Worm (Caenorhabditis elegans): ENCODE data around the gene scpl-4.
"Not testable (repeated sequence)": the region's sequence is repeated elsewhere in the genome, so short reads cannot be mapped to it uniquely, and the experiment has no call there.

Gene scpl-4

DNA sequence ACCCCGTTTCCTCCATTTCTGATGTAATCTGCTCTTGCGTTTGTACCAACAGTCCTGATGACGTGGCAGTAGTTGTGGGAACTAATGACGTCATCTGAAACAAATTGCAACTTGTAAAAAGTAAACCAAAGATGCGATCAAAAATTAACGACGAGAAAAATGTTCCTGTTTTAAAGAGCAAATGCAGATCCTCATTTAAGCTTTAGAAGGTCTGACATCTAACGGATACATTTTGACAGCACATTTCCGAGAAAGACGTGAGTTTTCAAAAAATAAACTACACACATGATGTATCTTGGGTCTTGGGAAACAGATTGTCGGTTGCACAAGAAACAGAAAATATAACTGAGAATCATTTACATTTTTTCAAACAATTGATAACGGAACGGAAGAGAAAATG lies 16.6 kb downstream of the scpl-4 start, which contains the start of gene H09F14.1:
H09F14.1 (minus strand) TSS at position 101 of the 400 bp plus-strand sequence.
- TF ChIP-seq daf-8 (GFP tag; IDR thresholded peaks at IDR 0.05): no peak
- no peak for TF ChIP-seq mxl-2 (GFP tag; conservative IDR thresholded peaks at IDR 0.05)
- TF ChIP-seq fkh-10 (GFP tag; optimal IDR thresholded peaks at IDR 0.05): no peak
- no peak for TF ChIP-seq zag-1 (tag; optimal IDR thresholded peaks at IDR 0.05)
- TF ChIP-seq set-16 (GFP tag; IDR thresholded peaks at IDR 0.05): no peak
- TF ChIP-seq mes-2 (tag; optimal IDR thresholded peaks at IDR 0.05; ENCODE audit: poor library complexity, severe bottlenecking): no peak
- no peak for TF ChIP-seq nhr-11 (tag; optimal IDR thresholded peaks at IDR 0.05)
- TF ChIP-seq ZK337.2 (GFP tag; IDR thresholded peaks at IDR 0.05): no peak
- no peak for TF ChIP-seq F37D6.2 (tag; optimal IDR thresholded peaks at IDR 0.05)
- TF ChIP-seq cey-2 (tag; optimal IDR thresholded peaks at IDR 0.05; ENCODE audit: borderline replicate concordance, insufficient read depth): no peak
- TF ChIP-seq sdz-12 (GFP tag; optimal IDR thresholded peaks at IDR 0.05): no peak
- no peak for TF ChIP-seq Y5F2A.4 (GFP tag; optimal IDR thresholded peaks at IDR 0.05)
- TF ChIP-seq ceh-44 (GFP tag; IDR thresholded peaks at IDR 0.05): no peak

- peak in 1 of 2 experiments; percentile 98 for TF ChIP-seq unc-62 (GFP tag; optimal IDR thresholded peaks at IDR 0.05 in 1 of 2)
- TF ChIP-seq unc-62 (tag; optimal IDR thresholded peaks at IDR 0.05): no peak
- no peak for TF ChIP-seq Y5F2A.4 (GFP tag; optimal IDR thresholded peaks at IDR 0.05)
- peak; percentile 42 for TF ChIP-seq aha-1 (tag)
These were observed 31.6 kb downstream of the scpl-4 start for ce11 chrV:10630497-10630896.

- TF ChIP-seq T20F7.1 (GFP tag; optimal IDR thresholded peaks at IDR 0.05) (no peak), spr-1 (tag; optimal IDR thresholded peaks at IDR 0.05) (no peak), D1046.2 (GFP tag; IDR thresholded peaks at IDR 0.05) (no peak), dmd-6 (GFP tag; IDR thresholded peaks at IDR 0.05) (no peak), spr-3 (GFP tag; optimal IDR thresholded peaks at IDR 0.05) (no peak), Y75B8A.6 (GFP tag; IDR thresholded peaks at IDR 0.05) (no peak), nhr-102 (tag; optimal IDR thresholded peaks at IDR 0.05) (no peak), ZK546.5 (tag; optimal IDR thresholded peaks at IDR 0.05) (no peak), aly-2 (tag; optimal IDR thresholded peaks at IDR 0.05) (no peak), set-16 (GFP tag; IDR thresholded peaks at IDR 0.05) (no peak), egl-27 (tag; optimal IDR thresholded peaks at IDR 0.05) (no peak), ctbp-1 (GFP tag; IDR thresholded peaks at IDR 0.05) (no peak), ama-1 (optimal IDR thresholded peaks at IDR 0.05) (no peak), F10B5.3 (tag; optimal IDR thresholded peaks at IDR 0.05) (no peak), vab-7 (GFP tag; IDR thresholded peaks at IDR 0.05) (no peak)
These were observed 33.9 kb downstream of the scpl-4 start, which contains the start of gene mab-23 for ce11 chrV:10632758-10633157. mab-23 (plus strand) TSS chrV:10633058.

- no peak for TF ChIP-seq attf-4 (tag; optimal IDR thresholded peaks at IDR 0.05)
- TF ChIP-seq ceh-44 (GFP tag; IDR thresholded peaks at IDR 0.05): no peak
- no peak for TF ChIP-seq mxl-2 (GFP tag; conservative IDR thresholded peaks at IDR 0.05)
- TF ChIP-seq ceh-28 (tag; optimal IDR thresholded peaks at IDR 0.05): no peak
- TF ChIP-seq saeg-2 (GFP tag; IDR thresholded peaks at IDR 0.05): no peak
- no peak for TF ChIP-seq lir-3 (tag; optimal IDR thresholded peaks at IDR 0.05)
- no peak for TF ChIP-seq php-3 (GFP tag; IDR thresholded peaks at IDR 0.05)
- TF ChIP-seq ceh-62 (tag; optimal IDR thresholded peaks at IDR 0.05): no peak
These were observed 36.8 kb downstream of the scpl-4 start, which contains the start of gene kvs-2 for ce11 chrV:10635722-10636121. kvs-2 (plus strand) TSS chrV:10636022.

ce11 chrV:10638515-10638914 lies 39.6 kb downstream of the scpl-4 start:
- TF ChIP-seq F26F4.8 (GFP tag; conservative IDR thresholded peaks at IDR 0.05) (0 out of 2 replicates have a peak, but pooled peaks have one; percentile 33), pha-4 (GFP tag; IDR thresholded peaks at IDR 0.05) (peak; percentile 47; the same call in 1 of the 2 replicates)
- TF ChIP-seq pha-4 (tag; optimal IDR thresholded peaks at IDR 0.05): not testable (repeated sequence)
